Worm (Caenorhabditis elegans) whole organism, young adult: ENCODE results near the gene C27F2.7.

Experiments used
- B0019.2 ChIP-seq: fragments of 200-800 bp; sonication (Bioruptor generic); conservative IDR thresholded peaks from 2 replicates; pipeline ENCODE4 v1.3.6; 2022; ENCODE audit warnings: missing genetic modification reagents, missing genetic modification characterization, missing compliant biosample characterization
- B0336.3 ChIP-seq: fragments of 200-800 bp; sonication (Bioruptor generic); IDR thresholded peaks from 2 replicates; pipeline ENCODE4 v1.3.6; 2022; ENCODE audit warnings: missing genetic modification characterization, missing compliant biosample characterization
- C06A6.2 ChIP-seq: fragments of 200-800 bp; sonication (Bioruptor generic); conservative IDR thresholded peaks from 2 replicates; pipeline ENCODE4 v1.3.6; 2022; ENCODE audit warnings: missing genetic modification characterization, missing compliant biosample characterization
- C17E4.6 ChIP-seq: fragments of 200-800 bp; sonication (Bioruptor generic); IDR thresholded peaks from 2 replicates; pipeline ENCODE4 v1.3.6; 2022; ENCODE audit warnings: missing genetic modification reagents, missing genetic modification characterization, missing compliant biosample characterization
- F22D6.2 ChIP-seq: sonication (generic microtip); optimal IDR thresholded peaks from 2 replicates; lab custom pipeline; 2016; ENCODE audit warnings: mild to moderate bottlenecking, missing genetic modification characterization, missing compliant biosample characterization
- F52B5.7 ChIP-seq: sonication (generic microtip); optimal IDR thresholded peaks from 2 replicates; lab custom pipeline; 2016; ENCODE audit warnings: mild to moderate bottlenecking, missing genetic modification characterization, missing compliant biosample characterization
- F57A8.1 ChIP-seq: fragments of 200-800 bp; sonication (Bioruptor generic); optimal IDR thresholded peaks from 2 replicates; lab custom pipeline; 2018; ENCODE audit warnings: mild to moderate bottlenecking, missing genetic modification characterization, moderate library complexity, missing compliant biosample characterization
- K11D2.4 ChIP-seq: fragments of 200-800 bp; sonication (Bioruptor generic); IDR thresholded peaks from 2 replicates; pipeline ENCODE4 v1.3.6; 2022; ENCODE audit warnings: missing genetic modification reagents, missing genetic modification characterization, missing compliant biosample characterization
- Y53G8AR.9 ChIP-seq: fragments of 200-800 bp; sonication (Bioruptor generic); conservative IDR thresholded peaks from 2 replicates; pipeline ENCODE4 v1.3.6; 2022; ENCODE audit warnings: missing genetic modification reagents, missing genetic modification characterization, missing compliant biosample characterization
- Y67H2A.10 ChIP-seq: fragments of 200-800 bp; sonication (Bioruptor generic); conservative IDR thresholded peaks from 2 replicates; pipeline ENCODE4 v1.3.6; 2022; ENCODE audit warnings: missing genetic modification reagents, missing genetic modification characterization, missing compliant biosample characterization
- Y79H2A.3 ChIP-seq: fragments of 200-800 bp; sonication (Bioruptor generic); conservative IDR thresholded peaks from 2 replicates; pipeline ENCODE4 v1.3.6; 2022; ENCODE audit warnings: missing genetic modification reagents, missing genetic modification characterization, missing compliant biosample characterization
- Y95B8A.8 ChIP-seq: fragments of 200-800 bp; sonication (Bioruptor generic); IDR thresholded peaks from 2 replicates; pipeline ENCODE4 v1.3.6; 2022; ENCODE audit warnings: missing genetic modification reagents, missing genetic modification characterization, missing compliant biosample characterization
- akir-1 ChIP-seq: fragments of 200-800 bp; sonication (Bioruptor generic); optimal IDR thresholded peaks from 2 replicates; lab custom pipeline; 2018; ENCODE audit warnings: mild to moderate bottlenecking, missing genetic modification characterization, moderate library complexity, missing compliant biosample characterization
- aptf-2 ChIP-seq: fragments of 200-800 bp; sonication (Bioruptor generic); conservative IDR thresholded peaks from 2 replicates; pipeline ENCODE4 v1.3.6; 2022; ENCODE audit warnings: missing genetic modification reagents, missing genetic modification characterization, missing compliant biosample characterization
- aptf-3 ChIP-seq: fragments of 200-800 bp; sonication (Bioruptor generic); IDR thresholded peaks from 2 replicates; pipeline ENCODE4 v1.3.6; 2022; ENCODE audit warnings: missing genetic modification characterization, missing compliant biosample characterization
- attf-6 ChIP-seq: fragments of 200-800 bp; sonication (Bioruptor generic); IDR thresholded peaks from 2 replicates; pipeline ENCODE4 v1.3.6; 2022; ENCODE audit warnings: missing genetic modification reagents, missing genetic modification characterization, missing compliant biosample characterization
- cebp-1 ChIP-seq, 2 experiments: fragments of 200-800 bp in 1 of 2; sonication (Bioruptor generic) in 1 of 2; sonication (generic microtip) in 1 of 2; IDR thresholded peaks in 1 of 2; optimal IDR thresholded peaks in 1 of 2; 2 replicates each; pipeline versions ENCODE4 v1.3.6 to Lab custom; 2017 to 2022; ENCODE audit warnings: missing compliant biosample characterization in 2 of 2, missing genetic modification characterization in 2 of 2, mild to moderate bottlenecking in 1 of 2, missing genetic modification reagents in 1 of 2, moderate library complexity in 1 of 2
- ceh-27 ChIP-seq: fragments of 200-800 bp; sonication (Bioruptor generic); optimal IDR thresholded peaks from 2 replicates; lab custom pipeline; 2018; ENCODE audit warnings: mild to moderate bottlenecking, missing genetic modification characterization, moderate library complexity, missing compliant biosample characterization
- ceh-40 ChIP-seq: fragments of 200-800 bp; sonication (Bioruptor generic); IDR thresholded peaks from 2 replicates; pipeline ENCODE4 v1.3.6; 2022; ENCODE audit warnings: missing genetic modification characterization, missing compliant biosample characterization
- ceh-91 ChIP-seq: fragments of 200-800 bp; sonication (Bioruptor generic); IDR thresholded peaks from 2 replicates; pipeline ENCODE4 v1.3.6; 2022; ENCODE audit warnings: missing genetic modification reagents, missing genetic modification characterization, missing compliant biosample characterization
- efl-1 ChIP-seq: fragments of 150-350 bp; optimal IDR thresholded peaks from 2 replicates; lab custom pipeline; 2014; ENCODE audit warnings: missing biosample characterization, missing genetic modification reagents, missing genetic modification characterization
- ekl-4 ChIP-seq: fragments of 200-800 bp; sonication (Bioruptor generic); IDR thresholded peaks from 2 replicates; pipeline ENCODE4 v1.3.6; 2022; ENCODE audit warnings: missing genetic modification reagents, missing genetic modification characterization, missing compliant biosample characterization
- fkh-3 ChIP-seq: sonication (generic microtip); optimal IDR thresholded peaks from 2 replicates; lab custom pipeline; 2016; ENCODE audit warnings: mild to moderate bottlenecking, missing genetic modification characterization, missing compliant biosample characterization
- gei-17 ChIP-seq: fragments of 200-800 bp; sonication (Bioruptor generic); optimal IDR thresholded peaks from 2 replicates; lab custom pipeline; 2018; ENCODE audit warnings: mild to moderate bottlenecking, missing genetic modification characterization, missing compliant biosample characterization
- hmg-1.2 ChIP-seq: fragments of 200-800 bp; sonication (Bioruptor generic); IDR thresholded peaks from 2 replicates; pipeline ENCODE4 v1.3.6; 2022; ENCODE audit warnings: missing genetic modification reagents, missing genetic modification characterization, missing compliant biosample characterization
- lag-1 ChIP-seq: fragments of 200-800 bp; sonication (Bioruptor generic); IDR thresholded peaks from 2 replicates; pipeline ENCODE4 v1.3.6; 2022; ENCODE audit warnings: missing genetic modification reagents, missing genetic modification characterization, missing compliant biosample characterization
- let-607 ChIP-seq, 2 experiments: fragments of 200-800 bp in 1 of 2; sonication (Bioruptor generic) in 1 of 2; sonication (generic microtip) in 1 of 2; optimal IDR thresholded peaks; 2 replicates each; lab custom pipeline; 2016 to 2018; ENCODE audit warnings: mild to moderate bottlenecking in 2 of 2, missing compliant biosample characterization in 2 of 2, missing genetic modification characterization in 2 of 2, moderate library complexity in 2 of 2, missing genotype in 1 of 2
- lin-26 ChIP-seq: fragments of 200-800 bp; sonication (Bioruptor generic); IDR thresholded peaks from 2 replicates; pipeline ENCODE4 v1.3.6; 2022; ENCODE audit warnings: missing genetic modification reagents, missing genetic modification characterization, missing compliant biosample characterization
- lin-54 ChIP-seq: fragments of 200-800 bp; sonication (Bioruptor generic); optimal IDR thresholded peaks from 2 replicates; lab custom pipeline; 2018; ENCODE audit warnings: mild to moderate bottlenecking, missing genetic modification characterization, missing compliant biosample characterization
- lsl-1 ChIP-seq: fragments of 200-800 bp; sonication (Bioruptor generic); optimal IDR thresholded peaks from 2 replicates; lab custom pipeline; 2018; ENCODE audit warnings: mild to moderate bottlenecking, missing genetic modification characterization, moderate library complexity, missing compliant biosample characterization
- mcd-1 ChIP-seq: fragments of 200-800 bp; sonication (Bioruptor generic); IDR thresholded peaks from 2 replicates; pipeline ENCODE4 v1.3.6; 2022; ENCODE audit warnings: missing genetic modification reagents, missing genetic modification characterization, missing compliant biosample characterization
- mel-28 ChIP-seq: sonication (generic microtip); optimal IDR thresholded peaks from 2 replicates; lab custom pipeline; 2016; ENCODE audit warnings: borderline replicate concordance, mild to moderate bottlenecking, missing genetic modification characterization, missing compliant biosample characterization
- mes-4 ChIP-seq: sonication (generic microtip); optimal IDR thresholded peaks from 2 replicates; lab custom pipeline; 2016; ENCODE audit warnings: missing genotype, missing genetic modification characterization, missing compliant biosample characterization
- nfya-1 ChIP-seq: sonication (generic microtip); optimal IDR thresholded peaks from 2 replicates; lab custom pipeline; 2017; ENCODE audit warnings: antibody characterized with exemption, missing compliant biosample characterization, missing genetic modification characterization, borderline replicate concordance; ENCODE audit not compliant: insufficient read depth
- nhr-179 ChIP-seq: sonication (generic microtip); optimal IDR thresholded peaks from 2 replicates; lab custom pipeline; 2016; ENCODE audit warnings: mild to moderate bottlenecking, missing genetic modification characterization, missing compliant biosample characterization
- nhr-80 ChIP-seq: sonication (generic microtip); optimal IDR thresholded peaks from 2 replicates; lab custom pipeline; 2016; ENCODE audit warnings: missing genetic modification characterization, missing compliant biosample characterization
- sdz-38 ChIP-seq: sonication (generic microtip); optimal IDR thresholded peaks from 2 replicates; lab custom pipeline; 2016; ENCODE audit warnings: missing genotype, missing genetic modification characterization, missing compliant biosample characterization
- sea-2 ChIP-seq: fragments of 200-800 bp; sonication (Bioruptor generic); IDR thresholded peaks from 2 replicates; pipeline ENCODE4 v1.3.6; 2022; ENCODE audit warnings: missing genetic modification characterization, missing compliant biosample characterization
- snpc-1.3 ChIP-seq: sonication (generic microtip); optimal IDR thresholded peaks from 2 replicates; lab custom pipeline; 2017; ENCODE audit warnings: missing genetic modification characterization, mild to moderate bottlenecking, missing compliant biosample characterization, antibody characterized with exemption, moderate library complexity, missing genotype, missing genetic modification reagents; ENCODE audit not compliant: insufficient read depth
- snpc-3.4 ChIP-seq: sonication (generic microtip); optimal IDR thresholded peaks from 2 replicates; lab custom pipeline; 2017; ENCODE audit warnings: missing genetic modification characterization, mild to moderate bottlenecking, missing compliant biosample characterization, antibody characterized with exemption, moderate library complexity, missing genotype, missing genetic modification reagents
- tbp1 ChIP-seq: fragments of 200-800 bp; sonication (Bioruptor generic); optimal IDR thresholded peaks from 2 replicates; lab custom pipeline; 2018; ENCODE audit warnings: mild to moderate bottlenecking, missing genetic modification characterization, missing compliant biosample characterization
- unc-130 ChIP-seq: sonication (generic microtip); optimal IDR thresholded peaks from 2 replicates; lab custom pipeline; 2016; ENCODE audit warnings: missing genetic modification reagents, missing genetic modification characterization, missing compliant biosample characterization
- zfh-2 ChIP-seq: fragments of 200-800 bp; sonication (Bioruptor generic); conservative IDR thresholded peaks from 2 replicates; pipeline ENCODE4 v1.3.6; 2022; ENCODE audit warnings: missing genetic modification reagents, missing genetic modification characterization, missing compliant biosample characterization
- ztf-18 ChIP-seq: sonication (generic microtip); optimal IDR thresholded peaks from 2 replicates; lab custom pipeline; 2016; ENCODE audit warnings: missing genotype, mild to moderate bottlenecking, missing genetic modification characterization, missing compliant biosample characterization
- ztf-22 ChIP-seq: fragments of 200-800 bp; sonication (Bioruptor generic); optimal IDR thresholded peaks from 2 replicates; lab custom pipeline; 2018; ENCODE audit warnings: mild to moderate bottlenecking, missing genetic modification characterization, moderate library complexity, missing compliant biosample characterization
- ztf-26 ChIP-seq: sonication (generic microtip); optimal IDR thresholded peaks from 2 replicates; lab custom pipeline; 2017; ENCODE audit warnings: missing genetic modification characterization, missing compliant biosample characterization
- ztf-28 ChIP-seq: fragments of 200-800 bp; sonication (Bioruptor generic); IDR thresholded peaks from 2 replicates; pipeline ENCODE4 v1.3.6; 2022; ENCODE audit warnings: missing genetic modification reagents, missing genetic modification characterization, missing compliant biosample characterization
- ztf-6 ChIP-seq: fragments of 200-800 bp; sonication (Bioruptor generic); IDR thresholded peaks from 2 replicates; pipeline ENCODE4 v1.3.6; 2022; ENCODE audit warnings: missing genetic modification reagents, missing genetic modification characterization, missing compliant biosample characterization

The C27F2.7 gene

ce11 chrIII:4998956-4999425 lies 14.7 kb upstream of the C27F2.7 start, which contains the start of gene smcr-8 (continued):
- no peak for TF ChIP-seq ztf-6
- TF ChIP-seq C06A6.2 (GFP tag; lab: Robert Waterston, UW) = no peak
- TF ChIP-seq B0336.3 (GFP tag; lab: Robert Waterston, UW) = no peak
- no peak for TF ChIP-seq fkh-3 (tag; lab: Kevin White, UChicago)
- TF ChIP-seq mel-28 (tag; lab: Kevin White, UChicago) = no peak
- TF ChIP-seq Y95B8A.8 = no peak
- no peak for TF ChIP-seq zfh-2 (GFP tag; lab: Robert Waterston, UW)
- no peak for TF ChIP-seq snpc-1.3 (tag; lab: Kevin White, UChicago)
- no peak for TF ChIP-seq akir-1 (GFP tag; lab: Kevin White, UChicago)
- no peak for TF ChIP-seq ztf-26
- 0 out of 2 replicates have a peak, but pooled peaks have one; percentile 42 for TF ChIP-seq ekl-4 (GFP tag; lab: Robert Waterston, UW)
- no peak for TF ChIP-seq Y67H2A.10 (GFP tag; lab: Robert Waterston, UW)
- TF ChIP-seq mes-4 (tag; lab: Kevin White, UChicago) = no peak
- 0 out of 2 replicates have a peak, but pooled peaks have one; percentile 75 for TF ChIP-seq ztf-28 (GFP tag; lab: Robert Waterston, UW)
- no peak for TF ChIP-seq C17E4.6 (GFP tag; lab: Robert Waterston, UW)
- peak; percentile 29 for TF ChIP-seq efl-1 (GFP tag; lab: Kevin White, UChicago)
- 0 out of 2 replicates have a peak, but pooled peaks have one; percentile 14 for TF ChIP-seq B0019.2
- TF ChIP-seq F57A8.1 (GFP tag; lab: Kevin White, UChicago) = no peak
- TF ChIP-seq Y53G8AR.9 (GFP tag; lab: Robert Waterston, UW) = no peak
- peak; percentile 49 for TF ChIP-seq ceh-27 (GFP tag; lab: Kevin White, UChicago)
- TF ChIP-seq aptf-3 (GFP tag; lab: Robert Waterston, UW) = no peak
- peak; percentile 78 for TF ChIP-seq unc-130 (GFP tag; lab: Kevin White, UChicago)
- no peak for TF ChIP-seq tbp1 (GFP tag; lab: Kevin White, UChicago)
- TF ChIP-seq nfya-1 = no peak
- TF ChIP-seq attf-6 = no peak
- no peak for TF ChIP-seq aptf-2
- no peak for TF ChIP-seq K11D2.4 (GFP tag; lab: Robert Waterston, UW)
- no peak for TF ChIP-seq let-607 (tag; optimal IDR thresholded peaks at IDR 0.05; lab: Kevin White, UChicago)
- TF ChIP-seq cebp-1 (GFP tag; IDR thresholded peaks at IDR 0.05; lab: Robert Waterston, UW) = no peak
- no peak for TF ChIP-seq cebp-1 (tag; optimal IDR thresholded peaks at IDR 0.05; lab: Kevin White, UChicago)
- no peak for TF ChIP-seq sea-2 (GFP tag; lab: Robert Waterston, UW)
- TF ChIP-seq ceh-91 (GFP tag; lab: Robert Waterston, UW) = peak; percentile 54; the same call in 1 of the 2 replicates
- TF ChIP-seq hmg-1.2 (GFP tag; lab: Robert Waterston, UW) = no peak
- TF ChIP-seq lin-54 (GFP tag; lab: Kevin White, UChicago) = no peak
- TF ChIP-seq sdz-38 (tag; lab: Kevin White, UChicago) = no peak
- TF ChIP-seq F22D6.2 (tag; lab: Kevin White, UChicago) = no peak
- 0 out of 2 replicates have a peak, but pooled peaks have one; percentile 40 for TF ChIP-seq Y79H2A.3 (GFP tag; lab: Robert Waterston, UW)
- TF ChIP-seq nhr-179 (tag; lab: Kevin White, UChicago) = no peak
- no peak for TF ChIP-seq ceh-40
- TF ChIP-seq F52B5.7 (tag; lab: Kevin White, UChicago) = no peak
- TF ChIP-seq lin-26 (GFP tag; lab: Robert Waterston, UW) = no peak
- TF ChIP-seq lag-1 (GFP tag; lab: Robert Waterston, UW) = no peak
- no peak for TF ChIP-seq ztf-22 (GFP tag; lab: Kevin White, UChicago)
- TF ChIP-seq snpc-3.4 (tag; lab: Kevin White, UChicago) = peak; percentile 61
- TF ChIP-seq nhr-80 = peak; percentile 32
- no peak for TF ChIP-seq mcd-1 (GFP tag; lab: Robert Waterston, UW)
- no peak for TF ChIP-seq gei-17
- TF ChIP-seq lsl-1 (GFP tag; lab: Kevin White, UChicago) = peak; percentile 96
- TF ChIP-seq ztf-18 (tag; lab: Kevin White, UChicago) = peak; percentile 72
